Fruit fly (Drosophila melanogaster) whole organism, prepupa: ENCODE measurements around the gene CG1105.

ENCODE experiments used
- Blimp-1 ChIP-seq: fragments of 200-800 bp; sonication (Bioruptor generic); optimal IDR thresholded peaks from 3 replicates; lab custom pipeline; 2017; ENCODE audit warnings: missing biosample characterization, missing genetic modification characterization, mild to moderate bottlenecking, moderate library complexity, missing genetic modification reagents
- CG10631 ChIP-seq: fragments of 200-800 bp; sonication (Bioruptor generic); optimal IDR thresholded peaks from 2 replicates; lab custom pipeline; 2016; ENCODE audit warnings: missing biosample characterization, missing genetic modification characterization
- CG11294 ChIP-seq: fragments of 200-800 bp; sonication (Bioruptor generic); IDR thresholded peaks from 2 replicates; pipeline ENCODE4 v1.3.6; 2022; ENCODE audit warnings: missing biosample characterization, missing genetic modification characterization
- CG11762 ChIP-seq: fragments of 200-800 bp; sonication (Bioruptor generic); optimal IDR thresholded peaks from 3 replicates; lab custom pipeline; 2016; ENCODE audit warnings: missing biosample characterization, missing genetic modification characterization; ENCODE audit not compliant: insufficient read depth
- CG11902 ChIP-seq: fragments of 200-800 bp; sonication (Bioruptor generic); optimal IDR thresholded peaks from 3 replicates; lab custom pipeline; 2016; ENCODE audit warnings: missing biosample characterization, missing genetic modification characterization
- CG1621 ChIP-seq: fragments of 200-800 bp; sonication (Bioruptor generic); optimal IDR thresholded peaks from 3 replicates; lab custom pipeline; 2018; ENCODE audit warnings: missing biosample characterization, mild to moderate bottlenecking, missing genetic modification characterization
- CG16779 ChIP-seq: fragments of 200-800 bp; sonication (Bioruptor generic); optimal IDR thresholded peaks from 3 replicates; lab custom pipeline; 2017; ENCODE audit warnings: missing biosample characterization, mild to moderate bottlenecking, missing genetic modification characterization
- CG31627 ChIP-seq: fragments of 200-800 bp; sonication (Bioruptor generic); optimal IDR thresholded peaks from 3 replicates; lab custom pipeline; 2016; ENCODE audit warnings: missing biosample characterization, missing genetic modification characterization
- CG3919 ChIP-seq: fragments of 200-800 bp; sonication (Bioruptor generic); optimal IDR thresholded peaks from 3 replicates; lab custom pipeline; 2016; ENCODE audit warnings: missing biosample characterization, missing genetic modification characterization
- CG4318 ChIP-seq: fragments of 200-800 bp; sonication (Bioruptor generic); optimal IDR thresholded peaks from 3 replicates; lab custom pipeline; 2017; ENCODE audit warnings: missing biosample characterization, mild to moderate bottlenecking, missing genetic modification characterization
- CG6163 ChIP-seq: fragments of 200-800 bp; sonication (Bioruptor generic); IDR thresholded peaks from 3 replicates; pipeline ENCODE4 v1.3.6; 2022; ENCODE audit warnings: missing biosample characterization, missing genetic modification characterization
- CG6276 ChIP-seq: fragments of 200-800 bp; sonication (Bioruptor generic); optimal IDR thresholded peaks from 2 replicates; lab custom pipeline; 2017; ENCODE audit warnings: missing biosample characterization, mild to moderate bottlenecking, missing genetic modification characterization
- CG6792 ChIP-seq: fragments of 200-800 bp; sonication (Bioruptor generic); optimal IDR thresholded peaks from 3 replicates; lab custom pipeline; 2016; ENCODE audit warnings: missing biosample characterization, missing genetic modification characterization
- CG6808 ChIP-seq: fragments of 200-800 bp; sonication (Bioruptor generic); optimal IDR thresholded peaks from 3 replicates; lab custom pipeline; 2017; ENCODE audit warnings: missing biosample characterization, missing genetic modification characterization, mild to moderate bottlenecking, moderate library complexity, missing genetic modification reagents
- CG6854 ChIP-seq: fragments of 200-800 bp; sonication (Bioruptor generic); optimal IDR thresholded peaks from 2 replicates; lab custom pipeline; 2017; ENCODE audit warnings: missing biosample characterization, mild to moderate bottlenecking, missing genetic modification characterization
- CG7368 ChIP-seq: fragments of 200-800 bp; sonication (Bioruptor generic); optimal IDR thresholded peaks from 3 replicates; lab custom pipeline; 2016; ENCODE audit warnings: missing biosample characterization, missing genetic modification characterization
- CG8119 ChIP-seq: fragments of 200-800 bp; sonication (Bioruptor generic); IDR thresholded peaks from 3 replicates; pipeline ENCODE4 v1.3.6; 2022; ENCODE audit warnings: missing biosample characterization, missing genetic modification characterization
- CG8319 ChIP-seq: fragments of 200-800 bp; sonication (Bioruptor generic); optimal IDR thresholded peaks from 3 replicates; lab custom pipeline; 2016; ENCODE audit warnings: missing biosample characterization, missing genetic modification characterization
- CG8632 ChIP-seq: fragments of 200-800 bp; sonication (Bioruptor generic); optimal IDR thresholded peaks from 3 replicates; lab custom pipeline; 2016; ENCODE audit warnings: missing biosample characterization, missing genetic modification characterization
- Eip75B ChIP-seq: fragments of 200-800 bp; sonication (Bioruptor generic); optimal IDR thresholded peaks from 3 replicates; lab custom pipeline; 2016; ENCODE audit warnings: missing biosample characterization, missing genetic modification characterization
- Eip78C ChIP-seq: fragments of 200-800 bp; sonication (Bioruptor generic); peaks from one replicate; lab custom pipeline; 2016; ENCODE audit warnings: missing biosample characterization, missing genetic modification characterization
- Eip93F ChIP-seq: fragments of 200-800 bp; sonication (Bioruptor generic); optimal IDR thresholded peaks from 2 replicates; lab custom pipeline; 2016; ENCODE audit warnings: missing biosample characterization, mild to moderate bottlenecking, missing genetic modification characterization
- Ets21C ChIP-seq: fragments of 200-800 bp; sonication (Bioruptor generic); optimal IDR thresholded peaks from 3 replicates; lab custom pipeline; 2016; ENCODE audit warnings: missing biosample characterization, missing genetic modification characterization
- Gug ChIP-seq: fragments of 200-800 bp; sonication (Bioruptor generic); IDR thresholded peaks from 2 replicates; pipeline ENCODE4 v1.3.6; 2022; ENCODE audit warnings: missing biosample characterization, missing genetic modification characterization
- Hr38 ChIP-seq: sonication (Bioruptor generic); optimal IDR thresholded peaks from 2 replicates; lab custom pipeline; 2016; ENCODE audit warnings: missing biosample characterization, missing genetic modification characterization
- Hr4 ChIP-seq: fragments of 200-800 bp; sonication (Bioruptor generic); optimal IDR thresholded peaks from 3 replicates; lab custom pipeline; 2016; ENCODE audit warnings: missing biosample characterization, missing genetic modification characterization
- Lpt ChIP-seq: fragments of 200-800 bp; sonication (Bioruptor generic); optimal IDR thresholded peaks from 3 replicates; lab custom pipeline; 2016; ENCODE audit warnings: missing biosample characterization, missing genetic modification characterization
- Met ChIP-seq: fragments of 200-800 bp; sonication (Bioruptor generic); optimal IDR thresholded peaks from 3 replicates; lab custom pipeline; 2016; ENCODE audit warnings: missing biosample characterization, missing genetic modification characterization
- OdsH ChIP-seq: fragments of 200-800 bp; sonication (Bioruptor generic); optimal IDR thresholded peaks from 3 replicates; lab custom pipeline; 2016; ENCODE audit warnings: missing biosample characterization, missing genetic modification characterization
- Smox ChIP-seq: fragments of 200-800 bp; sonication (Bioruptor generic); optimal IDR thresholded peaks from 3 replicates; lab custom pipeline; 2016; ENCODE audit warnings: missing biosample characterization, missing genetic modification characterization
- Sox102F ChIP-seq: fragments of 200-800 bp; sonication (Bioruptor generic); optimal IDR thresholded peaks from 2 replicates; lab custom pipeline; 2016; ENCODE audit warnings: missing biosample characterization, mild to moderate bottlenecking, missing genetic modification characterization
- Sox14 ChIP-seq: fragments of 200-800 bp; sonication (Bioruptor generic); optimal IDR thresholded peaks from 3 replicates; lab custom pipeline; 2016; ENCODE audit warnings: missing biosample characterization, missing genetic modification characterization
- Sox15 ChIP-seq: fragments of 200-800 bp; sonication (Bioruptor generic); optimal IDR thresholded peaks from 3 replicates; lab custom pipeline; 2016; ENCODE audit warnings: missing biosample characterization, missing genetic modification characterization
- cyc ChIP-seq: fragments of 200-800 bp; sonication (Bioruptor generic); optimal IDR thresholded peaks from 3 replicates; lab custom pipeline; 2016; ENCODE audit warnings: missing biosample characterization, missing genetic modification characterization
- dac ChIP-seq: fragments of 200-800 bp; sonication (Bioruptor generic); optimal IDR thresholded peaks from 2 replicates; lab custom pipeline; 2017; ENCODE audit warnings: missing biosample characterization, mild to moderate bottlenecking, missing genetic modification characterization
- dsx ChIP-seq: fragments of 200-800 bp; optimal IDR thresholded peaks from 3 replicates; lab custom pipeline; 2019; ENCODE audit warnings: missing biosample characterization, mild to moderate bottlenecking, missing genetic modification characterization, moderate library complexity; ENCODE audit not compliant: poor library complexity, severe bottlenecking
- eg ChIP-seq: fragments of 200-800 bp; sonication (Bioruptor generic); IDR thresholded peaks from 3 replicates; pipeline ENCODE4 v1.3.6; 2022; ENCODE audit warnings: missing biosample characterization, missing genetic modification characterization
- esn ChIP-seq: fragments of 200-800 bp; sonication (Bioruptor generic); optimal IDR thresholded peaks from 2 replicates; lab custom pipeline; 2016; ENCODE audit warnings: missing biosample characterization, mild to moderate bottlenecking, missing genetic modification characterization, moderate library complexity
- fd59A ChIP-seq: fragments of 200-800 bp; sonication (Bioruptor generic); optimal IDR thresholded peaks from 2 replicates; lab custom pipeline; 2017; ENCODE audit warnings: missing biosample characterization, mild to moderate bottlenecking, missing genetic modification characterization, missing genetic modification reagents
- fd85E ChIP-seq: fragments of 200-800 bp; sonication (Bioruptor generic); optimal IDR thresholded peaks from 3 replicates; lab custom pipeline; 2016; ENCODE audit warnings: missing biosample characterization, missing genetic modification characterization
- fkh ChIP-seq: fragments of 200-800 bp; sonication (Bioruptor generic); optimal IDR thresholded peaks from 3 replicates; lab custom pipeline; 2017; ENCODE audit warnings: missing biosample characterization, mild to moderate bottlenecking, missing genetic modification characterization, moderate library complexity
- lz ChIP-seq: fragments of 200-800 bp; sonication (Bioruptor generic); optimal IDR thresholded peaks from 3 replicates; lab custom pipeline; 2016; ENCODE audit warnings: missing biosample characterization, missing genetic modification characterization
- net ChIP-seq: fragments of 200-800 bp; sonication (Bioruptor generic); optimal IDR thresholded peaks from 3 replicates; lab custom pipeline; 2016; ENCODE audit warnings: missing biosample characterization, missing genetic modification characterization
- pdm3 ChIP-seq: fragments of 200-800 bp; sonication (Bioruptor generic); optimal IDR thresholded peaks from 3 replicates; lab custom pipeline; 2016; ENCODE audit warnings: missing biosample characterization, missing genetic modification characterization
- spab ChIP-seq: fragments of 200-800 bp; sonication (Bioruptor generic); optimal IDR thresholded peaks from 2 replicates; lab custom pipeline; 2017; ENCODE audit warnings: missing biosample characterization, mild to moderate bottlenecking, missing genetic modification characterization, missing genetic modification reagents
- ss ChIP-seq, 2 experiments: fragments of 200-800 bp; sonication (Bioruptor generic); optimal IDR thresholded peaks; 2 replicates in 1 of 2; 3 replicates in 1 of 2; lab custom pipeline; 2017 to 2018; ENCODE audit warnings: mild to moderate bottlenecking in 2 of 2, missing biosample characterization in 2 of 2, missing genetic modification characterization in 2 of 2, moderate library complexity in 1 of 2
- svp ChIP-seq: fragments of 200-800 bp; sonication (Bioruptor generic); peaks from one replicate; lab custom pipeline; 2016; ENCODE audit warnings: missing biosample characterization, missing genetic modification characterization
- topi ChIP-seq: fragments of 200-800 bp; sonication (Bioruptor generic); optimal IDR thresholded peaks from 3 replicates; lab custom pipeline; 2016; ENCODE audit warnings: missing biosample characterization, missing genetic modification characterization
- vri ChIP-seq: fragments of 200-800 bp; sonication (Bioruptor generic); optimal IDR thresholded peaks from 3 replicates; lab custom pipeline; 2016; ENCODE audit warnings: missing biosample characterization, mild to moderate bottlenecking, missing genetic modification characterization

CG1105 gene

DNA sequence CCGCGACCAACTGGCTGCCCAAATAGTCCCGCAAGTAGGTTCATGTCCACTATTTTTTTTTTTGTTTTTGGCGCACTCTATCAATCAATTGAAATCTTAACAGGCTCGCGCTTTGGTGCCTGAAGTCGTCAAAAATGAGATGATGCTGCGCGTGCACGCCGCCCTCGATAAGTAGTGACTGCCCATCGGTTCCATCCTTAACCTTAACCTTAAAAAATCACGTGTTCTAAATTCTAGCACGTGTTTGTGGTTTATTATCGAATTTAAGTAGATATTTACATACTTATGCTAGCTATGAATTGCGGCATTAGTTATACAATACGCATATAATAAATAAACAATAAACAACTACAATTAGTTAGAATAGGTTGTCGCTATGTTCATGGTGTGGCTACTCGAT lies 27.4 kb upstream of the CG1105 start:
- TF ChIP-seq lz (no peak), fd85E (GFP tag; lab: Kevin White, UChicago) (no peak), eg (GFP tag; lab: Robert Waterston, UW) (no peak), CG11902 (GFP tag; lab: Kevin White, UChicago) (no peak), CG10631 (GFP tag; lab: Kevin White, UChicago) (no peak), svp (no peak), CG4318 (no peak), CG3919 (GFP tag; lab: Kevin White, UChicago) (no peak), OdsH (GFP tag; lab: Kevin White, UChicago) (no peak), Smox (no peak), CG6808 (GFP tag; lab: Kevin White, UChicago) (no peak), CG6792 (GFP tag; lab: Kevin White, UChicago) (no peak), CG7368 (GFP tag; lab: Kevin White, UChicago) (no peak), Hr38 (no peak), CG16779 (tag; lab: Kevin White, UChicago) (no peak), Gug (GFP tag; lab: Robert Waterston, UW) (no peak), Blimp-1 (no peak), cyc (no peak), Met (GFP tag; lab: Kevin White, UChicago) (no peak), CG11294 (GFP tag; lab: Robert Waterston, UW) (no peak)

DNA sequence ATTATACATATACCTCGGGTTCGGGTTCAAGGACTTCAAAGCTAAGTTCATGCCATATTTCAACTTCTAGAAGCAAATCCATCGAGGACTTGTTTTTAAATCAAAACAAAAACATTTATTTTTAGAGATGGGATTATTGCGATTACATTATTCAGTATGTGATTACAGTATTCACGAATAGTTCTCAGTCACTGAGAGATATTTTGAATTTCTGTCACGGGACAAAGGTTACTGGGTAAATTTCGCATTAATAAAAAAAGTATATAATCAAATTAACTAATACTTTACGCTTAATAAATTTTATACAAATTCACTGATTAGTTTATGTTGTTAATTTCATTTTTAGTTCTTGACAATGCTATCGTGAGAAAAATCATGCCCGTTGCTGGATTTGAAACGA lies 26.7 kb upstream of the CG1105 start:
- TF ChIP-seq CG6276 (GFP tag; lab: Kevin White, UChicago) (no peak), CG10631 (GFP tag; lab: Kevin White, UChicago) (no peak), CG11294 (GFP tag; lab: Robert Waterston, UW) (no peak), CG8119 (no peak), OdsH (GFP tag; lab: Kevin White, UChicago) (no peak), cyc (no peak), Met (GFP tag; lab: Kevin White, UChicago) (no peak), svp (no peak), pdm3 (GFP tag; lab: Kevin White, UChicago) (no peak), net (GFP tag; lab: Kevin White, UChicago) (no peak), fd59A (GFP tag; lab: Kevin White, UChicago) (no peak), dsx (GFP tag; lab: Kevin White, UChicago) (no peak), Eip78C (GFP tag; lab: Kevin White, UChicago) (peak; percentile 81), CG8632 (GFP tag; lab: Kevin White, UChicago) (peak; percentile 2), CG11902 (GFP tag; lab: Kevin White, UChicago) (no peak), Sox14 (GFP tag; lab: Kevin White, UChicago) (no peak), Sox15 (GFP tag; lab: Kevin White, UChicago) (no peak), fd85E (GFP tag; lab: Kevin White, UChicago) (no peak), CG6854 (GFP tag; lab: Kevin White, UChicago) (no peak), dac (GFP tag; lab: Kevin White, UChicago) (no peak), fkh (GFP tag; lab: Kevin White, UChicago) (no peak), CG11762 (GFP tag; lab: Kevin White, UChicago) (no peak), Blimp-1 (no peak), Hr4 (no peak), CG1621 (tag; lab: Kevin White, UChicago) (no peak), Sox102F (GFP tag; lab: Kevin White, UChicago) (no peak), lz (peak; percentile 8), ss (GFP tag; optimal IDR thresholded peaks at IDR 0.05; lab: Kevin White, UChicago) (peak in 1 of 2 experiments; percentile 39), spab (GFP tag; lab: Kevin White, UChicago) (no peak), topi (GFP tag; lab: Kevin White, UChicago) (no peak), Eip93F (GFP tag; lab: Kevin White, UChicago) (no peak), vri (GFP tag; lab: Kevin White, UChicago) (no peak), Hr38 (no peak), CG8319 (GFP tag; lab: Kevin White, UChicago) (no peak), CG3919 (GFP tag; lab: Kevin White, UChicago) (peak; percentile 43), CG7368 (GFP tag; lab: Kevin White, UChicago) (no peak), Eip75B (GFP tag; lab: Kevin White, UChicago) (no peak), CG6163 (GFP tag; lab: Robert Waterston, UW) (no peak), CG4318 (no peak), Ets21C (GFP tag; lab: Kevin White, UChicago) (no peak), esn (peak; percentile 45), eg (GFP tag; lab: Robert Waterston, UW) (no peak; the same call in 2 of the 3 replicates), CG31627 (peak; percentile 59), Lpt (no peak)
